Worm (Caenorhabditis elegans) whole organism, late embryonic: ENCODE results near the gene C49C3.7.

Experiments
- K09A11.1 ChIP-seq: sonication (generic microtip); optimal IDR thresholded peaks from 2 replicates; lab custom pipeline; 2017; ENCODE audit warnings: antibody characterized with exemption, mild to moderate bottlenecking, missing genetic modification characterization, missing compliant biosample characterization; ENCODE audit not compliant: insufficient read depth
- ama-1 ChIP-seq: fragments of 150-350 bp; optimal IDR thresholded peaks from 2 replicates; lab custom pipeline; 2014
- ceh-2 ChIP-seq: sonication (generic microtip); optimal IDR thresholded peaks from 2 replicates; lab custom pipeline; 2016; ENCODE audit warnings: missing genotype, missing genetic modification characterization, missing compliant biosample characterization
- ceh-22 ChIP-seq: sonication (generic microtip); optimal IDR thresholded peaks from 2 replicates; lab custom pipeline; 2017; ENCODE audit warnings: missing biosample characterization, missing genetic modification characterization
- ceh-48 ChIP-seq: sonication (generic microtip); optimal IDR thresholded peaks from 2 replicates; lab custom pipeline; 2016; ENCODE audit warnings: missing genetic modification characterization, inconsistent platforms, missing compliant biosample characterization
- che-1 ChIP-seq: sonication (generic microtip); optimal IDR thresholded peaks from 2 replicates; lab custom pipeline; 2016; ENCODE audit warnings: mild to moderate bottlenecking, missing genetic modification characterization, missing compliant biosample characterization
- elt-4 ChIP-seq: sonication (generic microtip); optimal IDR thresholded peaks from 2 replicates; lab custom pipeline; 2016; ENCODE audit warnings: missing genetic modification characterization, missing compliant biosample characterization
- ets-4 ChIP-seq: sonication (generic microtip); optimal IDR thresholded peaks from 2 replicates; lab custom pipeline; 2016; ENCODE audit warnings: missing genetic modification characterization, missing compliant biosample characterization
- fax-1 ChIP-seq: sonication (generic microtip); optimal IDR thresholded peaks from 2 replicates; lab custom pipeline; 2016; ENCODE audit warnings: missing genotype, missing genetic modification characterization, missing compliant biosample characterization
- fkh-10 ChIP-seq: fragments of 150-350 bp; optimal IDR thresholded peaks from 2 replicates; lab custom pipeline; 2014; ENCODE audit warnings: missing biosample characterization, missing genetic modification reagents, missing genetic modification characterization
- fkh-6 ChIP-seq: sonication (generic microtip); optimal IDR thresholded peaks from 2 replicates; lab custom pipeline; 2016; ENCODE audit warnings: missing genetic modification characterization, missing compliant biosample characterization
- hlh-15 ChIP-seq: sonication (generic microtip); optimal IDR thresholded peaks from 2 replicates; lab custom pipeline; 2016; ENCODE audit warnings: missing genetic modification characterization, missing compliant biosample characterization
- hlh-8 ChIP-seq: sonication (generic microtip); optimal IDR thresholded peaks from 2 replicates; lab custom pipeline; 2016; ENCODE audit warnings: missing genotype, missing genetic modification characterization, missing compliant biosample characterization
- lim-6 ChIP-seq: sonication (generic microtip); optimal IDR thresholded peaks from 2 replicates; lab custom pipeline; 2016; ENCODE audit warnings: missing genetic modification characterization, missing compliant biosample characterization
- lin-11 ChIP-seq: fragments of 200-800 bp; sonication (Bioruptor generic); optimal IDR thresholded peaks from 2 replicates; lab custom pipeline; 2018; ENCODE audit warnings: mild to moderate bottlenecking, missing genetic modification characterization, missing compliant biosample characterization
- npax-4 ChIP-seq: sonication (generic microtip); optimal IDR thresholded peaks from 2 replicates; lab custom pipeline; 2016; ENCODE audit warnings: missing genetic modification characterization, missing compliant biosample characterization
- odd-2 ChIP-seq: sonication (generic microtip); optimal IDR thresholded peaks from 2 replicates; lab custom pipeline; 2017; ENCODE audit warnings: antibody characterized with exemption, mild to moderate bottlenecking, missing genetic modification characterization, missing compliant biosample characterization
- pat-9 ChIP-seq: fragments of 200-800 bp; sonication (Bioruptor generic); optimal IDR thresholded peaks from 2 replicates; lab custom pipeline; 2018; ENCODE audit warnings: mild to moderate bottlenecking, missing genetic modification characterization, moderate library complexity, missing compliant biosample characterization
- pha-4 ChIP-seq: fragments of 150-350 bp; optimal IDR thresholded peaks from 2 replicates; lab custom pipeline; 2018; ENCODE audit warnings: missing biosample characterization, missing genetic modification reagents, missing genetic modification characterization
- pqm-1 ChIP-seq: sonication (generic microtip); optimal IDR thresholded peaks from 2 replicates; lab custom pipeline; 2016; ENCODE audit warnings: missing genetic modification characterization, missing compliant biosample characterization
- ref-2 ChIP-seq: sonication (generic microtip); optimal IDR thresholded peaks from 2 replicates; lab custom pipeline; 2016; ENCODE audit warnings: missing genetic modification characterization, missing compliant biosample characterization
- rnt-1 ChIP-seq: sonication (generic microtip); optimal IDR thresholded peaks from 2 replicates; lab custom pipeline; 2016; ENCODE audit warnings: missing genetic modification characterization, missing compliant biosample characterization
- sdc-2 ChIP-seq: sonication (generic microtip); optimal IDR thresholded peaks from 2 replicates; lab custom pipeline; 2016; ENCODE audit warnings: missing genotype, missing genetic modification characterization, missing compliant biosample characterization
- sox-2 ChIP-seq: fragments of 200-800 bp; sonication (Bioruptor generic); IDR thresholded peaks from 2 replicates; pipeline ENCODE4 v1.3.6; 2022; ENCODE audit warnings: missing genetic modification reagents, missing genetic modification characterization, missing compliant biosample characterization
- tbx-2 ChIP-seq: sonication (generic microtip); optimal IDR thresholded peaks from 2 replicates; lab custom pipeline; 2016; ENCODE audit warnings: missing genetic modification characterization, missing compliant biosample characterization
- tbx-7 ChIP-seq: sonication (generic microtip); optimal IDR thresholded peaks from 2 replicates; lab custom pipeline; 2016; ENCODE audit warnings: missing genotype, missing genetic modification characterization, missing compliant biosample characterization
- ttx-3 ChIP-seq: sonication (generic microtip); optimal IDR thresholded peaks from 2 replicates; lab custom pipeline; 2016; ENCODE audit warnings: missing genetic modification reagents, missing genetic modification characterization, missing compliant biosample characterization
- unc-42 ChIP-seq: sonication (generic microtip); optimal IDR thresholded peaks from 2 replicates; lab custom pipeline; 2016; ENCODE audit warnings: missing genotype, missing genetic modification characterization, missing compliant biosample characterization
- unc-86 ChIP-seq: sonication (generic microtip); optimal IDR thresholded peaks from 2 replicates; lab custom pipeline; 2016; ENCODE audit warnings: missing genetic modification characterization, missing compliant biosample characterization
- zip-5 ChIP-seq: sonication (generic microtip); optimal IDR thresholded peaks from 2 replicates; lab custom pipeline; 2016; ENCODE audit warnings: missing genetic modification characterization, missing compliant biosample characterization
- ztf-16 ChIP-seq: sonication (generic microtip); optimal IDR thresholded peaks from 2 replicates; lab custom pipeline; 2017; ENCODE audit warnings: missing genetic modification characterization, missing compliant biosample characterization

The C49C3.7 gene

ce11 chrIV:17342179-17342578 is 9.8 kb downstream of the C49C3.7 start, which contains the start of gene C49C3.9:
TSS of gene C49C3.9 (minus strand) at chrIV:17342314.
- no peak for TF ChIP-seq ttx-3 (tag; lab: Kevin White, UChicago)
- no peak for TF ChIP-seq lim-6 (tag; lab: Kevin White, UChicago)
- no peak for TF ChIP-seq rnt-1 (tag; lab: Kevin White, UChicago)
- no peak for TF ChIP-seq tbx-2 (tag; lab: Kevin White, UChicago)
- no peak for TF ChIP-seq ref-2 (tag; lab: Kevin White, UChicago)
- no peak for TF ChIP-seq sdc-2 (tag; lab: Kevin White, UChicago)
- TF ChIP-seq fkh-6: no peak
- no peak for TF ChIP-seq ama-1 (lab: Kevin White, UChicago)
- TF ChIP-seq unc-42 (tag; lab: Kevin White, UChicago): no peak
- TF ChIP-seq elt-4 (tag; lab: Kevin White, UChicago): no peak
- no peak for TF ChIP-seq unc-86 (tag; lab: Kevin White, UChicago)
- no peak for TF ChIP-seq che-1 (tag; lab: Kevin White, UChicago)
- TF ChIP-seq npax-4 (tag; lab: Kevin White, UChicago): no peak
- no peak for TF ChIP-seq ztf-16 (tag; lab: Kevin White, UChicago)
- TF ChIP-seq pha-4 (tag; lab: Kevin White, UChicago): no peak
- no peak for TF ChIP-seq pat-9 (tag; lab: Kevin White, UChicago)
- TF ChIP-seq zip-5 (tag; lab: Kevin White, UChicago): no peak
- no peak for TF ChIP-seq odd-2 (tag; lab: Kevin White, UChicago)

ce11 chrIV:17342667-17343066 is 10.3 kb downstream of the C49C3.7 start, which contains the start of gene C49C3.21:
TSS of gene C49C3.21 (plus strand) at chrIV:17342967.
- TF ChIP-seq fkh-10 (no peak), ets-4 (no peak), fax-1 (tag; lab: Kevin White, UChicago) (no peak)

- no peak for TF ChIP-seq ceh-2 (tag; lab: Kevin White, UChicago)
Measured at ce11 chrIV:17343482-17343881, 11.1 kb downstream of the C49C3.7 start, which contains the start of gene C49C3.11. TSS of gene C49C3.11 (plus strand) at chrIV:17343782.

- no peak for TF ChIP-seq odd-2 (tag; lab: Kevin White, UChicago)
- TF ChIP-seq pat-9 (tag; lab: Kevin White, UChicago): no peak
- TF ChIP-seq sox-2 (GFP tag; lab: Robert Waterston, UW): no peak
- no peak for TF ChIP-seq lin-11 (tag; lab: Kevin White, UChicago)
- no peak for TF ChIP-seq fax-1 (tag; lab: Kevin White, UChicago)
- no peak for TF ChIP-seq ama-1 (lab: Kevin White, UChicago)
- no peak for TF ChIP-seq hlh-15 (tag; lab: Kevin White, UChicago)
- TF ChIP-seq ceh-48 (tag; lab: Kevin White, UChicago): no peak
Measured at ce11 chrIV:17346599-17347218, 14.3 kb downstream of the C49C3.7 start, which contains the start of the genes clec-197 and clec-198. TSS of gene clec-197 (minus strand) at chrIV:17346699. TSS of gene clec-198 (plus strand) at chrIV:17347168.

- TF ChIP-seq tbx-7 (tag; lab: Kevin White, UChicago) (no peak), pqm-1 (tag; lab: Kevin White, UChicago) (no peak), ceh-22 (tag; lab: Kevin White, UChicago) (no peak), ets-4 (no peak), hlh-8 (tag; lab: Kevin White, UChicago) (no peak)
Measured at ce11 chrIV:17351586-17351985, 19.2 kb downstream of the C49C3.7 start, which contains the start of gene clec-199. TSS of gene clec-199 (plus strand) at chrIV:17351886.

- TF ChIP-seq K09A11.1 (tag; lab: Kevin White, UChicago): no peak
- no peak for TF ChIP-seq sdc-2 (tag; lab: Kevin White, UChicago)
- no peak for TF ChIP-seq ztf-16 (tag; lab: Kevin White, UChicago)
Measured at ce11 chrIV:17361143-17361542, 28.8 kb downstream of the C49C3.7 start, which contains the start of gene clec-202. TSS of gene clec-202 (plus strand) at chrIV:17361443.
